Fruit fly (Drosophila melanogaster) whole organism, embryonic: ENCODE data around the gene dec.
A peak's percentile ranks its signal among the peaks of the same experiment; 100 is the strongest.

ENCODE experiments used
- Abd-B ChIP-seq: fragments of 200-800 bp; sonication (Bioruptor generic); optimal IDR thresholded peaks from 2 replicates; lab custom pipeline; 2018; ENCODE audit warnings: missing biosample characterization, mild to moderate bottlenecking, missing genetic modification characterization, moderate library complexity
- B-H1 ChIP-seq: fragments of 200-800 bp; sonication (Bioruptor generic); IDR thresholded peaks from 3 replicates; pipeline ENCODE4 v1.3.6; 2022; ENCODE audit warnings: missing biosample characterization, missing genetic modification characterization
- B-H2 ChIP-seq: fragments of 200-800 bp; sonication (Bioruptor generic); optimal IDR thresholded peaks from 2 replicates; lab custom pipeline; 2018; ENCODE audit warnings: missing biosample characterization, mild to moderate bottlenecking, missing genetic modification characterization
- Blimp-1 ChIP-seq: fragments of 200-800 bp; sonication (Bioruptor generic); optimal IDR thresholded peaks from 3 replicates; lab custom pipeline; 2018; ENCODE audit warnings: missing biosample characterization, missing genetic modification characterization, mild to moderate bottlenecking, moderate library complexity, missing genetic modification reagents
- CG10147 ChIP-seq: fragments of 200-800 bp; sonication (Bioruptor generic); optimal IDR thresholded peaks from 2 replicates; lab custom pipeline; 2019; ENCODE audit warnings: missing biosample characterization, mild to moderate bottlenecking, missing genetic modification characterization, moderate library complexity
- CG10366 ChIP-seq: fragments of 200-800 bp; sonication (Bioruptor generic); IDR thresholded peaks from 2 replicates; pipeline ENCODE4 v1.3.6; 2022; ENCODE audit warnings: missing biosample characterization, missing genetic modification characterization
- CG11093 ChIP-seq: fragments of 200-800 bp; sonication (Bioruptor generic); IDR thresholded peaks from 3 replicates; pipeline ENCODE4 v1.3.6; 2022; ENCODE audit warnings: missing biosample characterization, missing genetic modification characterization
- CG11696 ChIP-seq: fragments of 200-800 bp; sonication (Bioruptor generic); IDR thresholded peaks from 2 replicates; pipeline ENCODE4 v1.3.6; 2022; ENCODE audit warnings: missing biosample characterization, missing genetic modification characterization
- CG18011 ChIP-seq: fragments of 200-800 bp; sonication (Bioruptor generic); optimal IDR thresholded peaks from 2 replicates; lab custom pipeline; 2017; ENCODE audit warnings: missing biosample characterization, missing genetic modification characterization, mild to moderate bottlenecking, moderate library complexity, missing genotype
- CG18599 ChIP-seq: fragments of 200-800 bp; sonication (Bioruptor generic); optimal IDR thresholded peaks from 3 replicates; lab custom pipeline; 2017; ENCODE audit warnings: missing biosample characterization, missing genetic modification characterization, mild to moderate bottlenecking, moderate library complexity, missing genetic modification reagents
- CG31388 ChIP-seq: fragments of 200-800 bp; sonication (Bioruptor generic); optimal IDR thresholded peaks from 2 replicates; lab custom pipeline; 2016; ENCODE audit warnings: missing biosample characterization, missing genetic modification characterization
- CG3281 ChIP-seq: fragments of 200-800 bp; sonication (Bioruptor generic); optimal IDR thresholded peaks from 3 replicates; lab custom pipeline; 2017; ENCODE audit warnings: missing biosample characterization, mild to moderate bottlenecking, missing genetic modification characterization
- CG33557 ChIP-seq: fragments of 200-800 bp; sonication (Bioruptor generic); optimal IDR thresholded peaks from 2 replicates; lab custom pipeline; 2019; ENCODE audit warnings: missing biosample characterization, mild to moderate bottlenecking, missing genetic modification characterization, moderate library complexity
- CG3407 ChIP-seq: fragments of 200-800 bp; sonication (Bioruptor generic); optimal IDR thresholded peaks from 2 replicates; lab custom pipeline; 2018; ENCODE audit warnings: missing biosample characterization, mild to moderate bottlenecking, missing genetic modification characterization
- CG4360 ChIP-seq: fragments of 200-800 bp; sonication (Bioruptor generic); IDR thresholded peaks from 2 replicates; pipeline ENCODE4 v1.3.6; 2022; ENCODE audit warnings: missing biosample characterization, missing genetic modification characterization
- CG5953 ChIP-seq: fragments of 200-800 bp; sonication (Bioruptor generic); IDR thresholded peaks from 2 replicates; pipeline ENCODE4 v1.3.6; 2022; ENCODE audit warnings: missing biosample characterization, missing genetic modification characterization
- CG8281 ChIP-seq: fragments of 200-800 bp; sonication (Bioruptor generic); optimal IDR thresholded peaks from 2 replicates; lab custom pipeline; 2018; ENCODE audit warnings: missing biosample characterization, mild to moderate bottlenecking, missing genetic modification characterization, moderate library complexity
- CG9727 ChIP-seq: fragments of 200-800 bp; sonication (Bioruptor generic); optimal IDR thresholded peaks from 3 replicates; lab custom pipeline; 2017; ENCODE audit warnings: missing biosample characterization, mild to moderate bottlenecking, missing genetic modification characterization
- CkIIα-i1 ChIP-seq: fragments of 200-800 bp; sonication (Bioruptor generic); IDR thresholded peaks from 2 replicates; pipeline ENCODE4 v1.3.6; 2022; ENCODE audit warnings: missing biosample characterization, missing genetic modification characterization
- Dp ChIP-seq: fragments of 200-800 bp; sonication (Bioruptor generic); optimal IDR thresholded peaks from 2 replicates; lab custom pipeline; 2018; ENCODE audit warnings: missing biosample characterization, mild to moderate bottlenecking, missing genetic modification characterization, moderate library complexity
- E2f1 ChIP-seq: fragments of 200-800 bp; sonication (Bioruptor generic); IDR thresholded peaks from 2 replicates; pipeline ENCODE4 v1.3.6; 2022; ENCODE audit warnings: missing biosample characterization, missing genetic modification characterization
- Ets65A ChIP-seq: fragments of 200-800 bp; sonication (Bioruptor generic); peaks from one replicate; lab custom pipeline; 2016; ENCODE audit warnings: missing biosample characterization, missing genetic modification characterization
- H2.0 ChIP-seq: fragments of 200-800 bp; sonication (Bioruptor generic); IDR thresholded peaks from 2 replicates; pipeline ENCODE4 v1.3.6; 2022; ENCODE audit warnings: missing biosample characterization, missing genetic modification characterization
- MTF-1 ChIP-seq: fragments of 200-800 bp; sonication (Bioruptor generic); optimal IDR thresholded peaks from 2 replicates; lab custom pipeline; 2018; ENCODE audit warnings: missing biosample characterization, mild to moderate bottlenecking, missing genetic modification characterization, borderline replicate concordance
- Mad ChIP-seq: fragments of 200-800 bp; sonication (Bioruptor generic); optimal IDR thresholded peaks from 2 replicates; lab custom pipeline; 2016; ENCODE audit warnings: missing biosample characterization, missing genetic modification characterization
- Ravus ChIP-seq: fragments of 200-800 bp; sonication (Bioruptor generic); IDR thresholded peaks from 2 replicates; pipeline ENCODE4 v1.3.6; 2022; ENCODE audit warnings: missing biosample characterization, missing genetic modification characterization
- Xrp1 ChIP-seq: fragments of 200-800 bp; sonication (Bioruptor generic); IDR thresholded peaks from 2 replicates; pipeline ENCODE4 v1.3.6; 2022; ENCODE audit warnings: missing biosample characterization, missing genetic modification characterization
- br ChIP-seq: fragments of >200 bp; optimal IDR thresholded peaks from 2 replicates; lab custom pipeline; 2017
- chif ChIP-seq, 2 experiments: fragments of 200-800 bp; sonication (Bioruptor generic); optimal IDR thresholded peaks; 3 replicates each; lab custom pipeline; 2016; ENCODE audit warnings: missing biosample characterization in 2 of 2, missing genetic modification characterization in 2 of 2
- chn ChIP-seq: fragments of 200-800 bp; sonication (Bioruptor generic); optimal IDR thresholded peaks from 2 replicates; lab custom pipeline; 2016; ENCODE audit warnings: missing biosample characterization, missing genetic modification characterization
- ci ChIP-seq: fragments of 200-800 bp; sonication (Bioruptor generic); IDR thresholded peaks from 3 replicates; pipeline ENCODE4 v1.3.6; 2022; ENCODE audit warnings: missing biosample characterization, missing genetic modification characterization
- crc ChIP-seq: fragments of 200-800 bp; sonication (Bioruptor generic); optimal IDR thresholded peaks from 2 replicates; lab custom pipeline; 2016; ENCODE audit warnings: missing biosample characterization, missing genetic modification characterization
- dati ChIP-seq: fragments of 200-800 bp; sonication (Bioruptor generic); IDR thresholded peaks from 2 replicates; pipeline ENCODE4 v1.3.6; 2022; ENCODE audit warnings: missing biosample characterization, missing genetic modification characterization
- dmrt99B ChIP-seq: fragments of 200-800 bp; sonication (Bioruptor generic); optimal IDR thresholded peaks from 2 replicates; lab custom pipeline; 2018; ENCODE audit warnings: missing biosample characterization, mild to moderate bottlenecking, missing genetic modification characterization, moderate library complexity
- fru ChIP-seq: fragments of >200 bp; optimal IDR thresholded peaks from 2 replicates; lab custom pipeline; 2017
- lbe ChIP-seq: fragments of 200-800 bp; sonication (Bioruptor generic); optimal IDR thresholded peaks from 2 replicates; lab custom pipeline; 2016; ENCODE audit warnings: missing biosample characterization, mild to moderate bottlenecking, missing genetic modification characterization
- lov ChIP-seq, 2 experiments: fragments of 200-800 bp in 1 of 2; fragments of >200 bp in 1 of 2; sonication (Bioruptor generic) in 1 of 2; IDR thresholded peaks in 1 of 2; optimal IDR thresholded peaks in 1 of 2; 2 replicates in 1 of 2; 3 replicates in 1 of 2; pipeline versions ENCODE4 v1.3.6 to Lab custom; 2017 to 2022; ENCODE audit warnings: missing biosample characterization in 1 of 2, missing genetic modification characterization in 1 of 2
- ranshi ChIP-seq: fragments of 200-800 bp; sonication (Bioruptor generic); IDR thresholded peaks from 2 replicates; pipeline ENCODE4 v1.3.6; 2022; ENCODE audit warnings: missing biosample characterization, missing genetic modification characterization
- sc ChIP-seq, 3 experiments: fragments of >200 bp in 2 of 3; fragments of 200-800 bp in 1 of 3; sonication (Bioruptor generic) in 1 of 3; optimal IDR thresholded peaks; 2 replicates in 2 of 3; 3 replicates in 1 of 3; lab custom pipeline; 2017; ENCODE audit warnings: mild to moderate bottlenecking in 1 of 3, missing biosample characterization in 1 of 3, missing genetic modification characterization in 1 of 3, missing genetic modification reagents in 1 of 3
- sim ChIP-seq: fragments of 200-800 bp; sonication (Bioruptor generic); IDR thresholded peaks from 2 replicates; pipeline ENCODE4 v1.3.6; 2022; ENCODE audit warnings: missing biosample characterization, missing genetic modification characterization
- slbo ChIP-seq: fragments of 200-800 bp; sonication (Bioruptor generic); IDR thresholded peaks from 2 replicates; pipeline ENCODE4 v1.3.6; 2022; ENCODE audit warnings: missing biosample characterization, missing genetic modification characterization
- sr ChIP-seq: fragments of 200-800 bp; sonication (Bioruptor generic); IDR thresholded peaks from 3 replicates; pipeline ENCODE4 v1.3.6; 2022; ENCODE audit warnings: missing biosample characterization, missing genetic modification characterization
- tgo ChIP-seq: fragments of 200-800 bp; sonication (Bioruptor generic); IDR thresholded peaks from 3 replicates; pipeline ENCODE4 v1.3.6; 2022; ENCODE audit warnings: missing biosample characterization, missing genetic modification characterization
- tin ChIP-seq: fragments of 200-800 bp; sonication (Bioruptor generic); optimal IDR thresholded peaks from 3 replicates; lab custom pipeline; 2016; ENCODE audit warnings: missing biosample characterization, missing genetic modification characterization
- ttk ChIP-seq: fragments of 200-800 bp; sonication (Bioruptor generic); IDR thresholded peaks from 2 replicates; pipeline ENCODE4 v2.1.2; 2022; ENCODE audit warnings: missing biosample characterization, missing genetic modification characterization
- twi ChIP-seq: fragments of 200-800 bp; optimal IDR thresholded peaks from 2 replicates; lab custom pipeline; 2019; ENCODE audit warnings: missing biosample characterization, mild to moderate bottlenecking, missing genetic modification characterization, moderate library complexity
- usp ChIP-seq: fragments of >200 bp; optimal IDR thresholded peaks from 2 replicates; lab custom pipeline; 2017; ENCODE audit warnings: missing biosample characterization, missing genetic modification characterization

Gene dec

dm6 chrX:7873172-7873930 is at the start of gene dec:
Gene dec (minus strand): TSS chrX:7873222.
- TF ChIP-seq lbe (no peak), ci (GFP tag; lab: Robert Waterston, UW) (no peak), chif (GFP tag; optimal IDR thresholded peaks at IDR 0.05; lab: Kevin White, UChicago) (no peak), sc (optimal IDR thresholded peaks at IDR 0.05; lab: Kevin White, UChicago) (no peak), sc (GFP tag; optimal IDR thresholded peaks at IDR 0.05; lab: Kevin White, UChicago) (no peak)

dm6 chrX:7920081-7920688 is 47.2 kb upstream of the dec start, which contains the start of the genes hdm and Ykt6:
Gene hdm (minus strand): TSS chrX:7920131.
Gene Ykt6 (plus strand): TSS chrX:7920409.
- TF ChIP-seq CG4360 (GFP tag; lab: Robert Waterston, UW) (peak; percentile 44), lov (optimal IDR thresholded peaks at IDR 0.05; lab: Kevin White, UChicago) (no peak), lov (GFP tag; IDR thresholded peaks at IDR 0.05; lab: Robert Waterston, UW) (peak; percentile 69; the same call in 1 of the 3 replicates), ranshi (GFP tag; lab: Robert Waterston, UW) (peak; percentile 82), br (lab: Kevin White, UChicago) (no peak), CkIIα-i1 (GFP tag; lab: Robert Waterston, UW) (no peak), Mad (GFP tag; lab: Kevin White, UChicago) (peak; percentile 74), Dp (GFP tag; lab: Kevin White, UChicago) (peak; percentile 70), CG18599 (GFP tag; lab: Kevin White, UChicago) (peak; percentile 73), CG10366 (peak; percentile 70), CG5953 (GFP tag; lab: Robert Waterston, UW) (peak; percentile 62), CG33557 (GFP tag; lab: Kevin White, UChicago) (peak; percentile 66), dati (GFP tag; lab: Robert Waterston, UW) (no peak), crc (peak; percentile 73), slbo (GFP tag; lab: Robert Waterston, UW) (peak; percentile 87), usp (GFP tag; lab: Kevin White, UChicago) (no peak), Ets65A (GFP tag; lab: Kevin White, UChicago) (peak; percentile 98), Blimp-1 (GFP tag; lab: Kevin White, UChicago) (no peak), Xrp1 (peak; percentile 86), tin (peak; percentile 83), CG11093 (GFP tag; lab: Robert Waterston, UW) (peak; percentile 68), MTF-1 (no peak), CG10147 (GFP tag; lab: Kevin White, UChicago) (no peak), CG9727 (GFP tag; lab: Kevin White, UChicago) (peak; percentile 63), Ravus (GFP tag; lab: Robert Waterston, UW) (no peak), twi (tag; lab: Kevin White, UChicago) (peak; percentile 68), tgo (peak; percentile 83), ttk (GFP tag; lab: Robert Waterston, UW) (peak; percentile 78), Abd-B (GFP tag; lab: Kevin White, UChicago) (no peak), CG31388 (GFP tag; lab: Kevin White, UChicago) (peak; percentile 8), dmrt99B (no peak), H2.0 (GFP tag; lab: Robert Waterston, UW) (peak; percentile 83), CG11696 (GFP tag; lab: Robert Waterston, UW) (peak; percentile 37; the same call in 1 of the 2 replicates), E2f1 (GFP tag; lab: Robert Waterston, UW) (peak; percentile 80; the same call in 1 of the 2 replicates), CG8281 (no peak), CG3281 (GFP tag; lab: Kevin White, UChicago) (peak; percentile 64), sim (GFP tag; lab: Robert Waterston, UW) (peak; percentile 73), CG3407 (no peak), B-H1 (GFP tag; lab: Robert Waterston, UW) (peak; percentile 44; the same call in 2 of the 3 replicates), B-H2 (GFP tag; lab: Kevin White, UChicago) (peak; percentile 83), CG18011 (peak; percentile 61), chn (peak; percentile 76), sr (GFP tag; lab: Robert Waterston, UW) (0 out of 3 replicates have a peak, but pooled peaks have one; percentile 9), fru (lab: Kevin White, UChicago) (no peak)
